Fruit fly (Drosophila melanogaster) whole organism, embryonic: Measurements from ENCODE around the gene Ilk.

ENCODE experiments used
- Adf1 ChIP-seq: fragments of 200-800 bp; sonication (Bioruptor generic); IDR thresholded peaks from 2 replicates; pipeline ENCODE4 v1.3.6; 2022; ENCODE audit warnings: missing biosample characterization, missing genetic modification characterization
- Bdp1 ChIP-seq: fragments of 200-800 bp; sonication (Bioruptor generic); optimal IDR thresholded peaks from 3 replicates; lab custom pipeline; 2016; ENCODE audit warnings: missing biosample characterization, missing genetic modification characterization
- Bgb ChIP-seq: fragments of 200-800 bp; sonication (Bioruptor generic); IDR thresholded peaks from 2 replicates; pipeline ENCODE4 v1.3.6; 2022; ENCODE audit warnings: missing biosample characterization, missing genetic modification characterization; ENCODE audit not compliant: partially characterized antibody
- CG10267 ChIP-seq: fragments of 200-800 bp; sonication (Bioruptor generic); optimal IDR thresholded peaks from 2 replicates; lab custom pipeline; 2018; ENCODE audit warnings: missing biosample characterization, mild to moderate bottlenecking, missing genetic modification characterization, moderate library complexity
- CG10274 ChIP-seq: fragments of 200-800 bp; sonication (Bioruptor generic); optimal IDR thresholded peaks from 3 replicates; lab custom pipeline; 2017; ENCODE audit warnings: missing biosample characterization, mild to moderate bottlenecking, missing genetic modification characterization
- CG11456 ChIP-seq: fragments of 200-800 bp; sonication (Bioruptor generic); IDR thresholded peaks from 3 replicates; pipeline ENCODE4 v1.3.6; 2022; ENCODE audit warnings: missing biosample characterization, missing genetic modification characterization
- CG11504 ChIP-seq: fragments of 200-800 bp; sonication (Bioruptor generic); optimal IDR thresholded peaks from 3 replicates; lab custom pipeline; 2019; ENCODE audit warnings: missing biosample characterization, mild to moderate bottlenecking, missing genetic modification characterization, moderate library complexity
- CG11723 ChIP-seq: fragments of 200-800 bp; sonication (Bioruptor generic); optimal IDR thresholded peaks from 2 replicates; lab custom pipeline; 2017; ENCODE audit warnings: missing biosample characterization, mild to moderate bottlenecking, missing genetic modification characterization
- CG13296 ChIP-seq: fragments of 200-800 bp; sonication (Bioruptor generic); optimal IDR thresholded peaks from 3 replicates; lab custom pipeline; 2018; ENCODE audit warnings: missing biosample characterization, mild to moderate bottlenecking, missing genetic modification characterization
- CG13894 ChIP-seq: fragments of 200-800 bp; sonication (Bioruptor generic); optimal IDR thresholded peaks from 3 replicates; lab custom pipeline; 2018; ENCODE audit warnings: missing biosample characterization, mild to moderate bottlenecking, missing genetic modification characterization, moderate library complexity
- CG34422 ChIP-seq: fragments of 200-800 bp; sonication (Bioruptor generic); IDR thresholded peaks from 3 replicates; pipeline ENCODE4 v1.3.6; 2022; ENCODE audit warnings: missing biosample characterization, missing genetic modification characterization
- CG4360 ChIP-seq: fragments of 200-800 bp; sonication (Bioruptor generic); IDR thresholded peaks from 2 replicates; pipeline ENCODE4 v1.3.6; 2022; ENCODE audit warnings: missing biosample characterization, missing genetic modification characterization
- CG4854 ChIP-seq: fragments of 200-800 bp; sonication (Bioruptor generic); optimal IDR thresholded peaks from 2 replicates; lab custom pipeline; 2016; ENCODE audit warnings: missing biosample characterization, missing genetic modification characterization, inconsistent platforms
- CG5180 ChIP-seq: fragments of 200-800 bp; sonication (Bioruptor generic); optimal IDR thresholded peaks from 3 replicates; lab custom pipeline; 2017; ENCODE audit warnings: missing biosample characterization, missing genetic modification characterization, mild to moderate bottlenecking, moderate library complexity, missing genetic modification reagents
- CG6765 ChIP-seq: fragments of 200-800 bp; sonication (Bioruptor generic); optimal IDR thresholded peaks from 3 replicates; lab custom pipeline; 2017; ENCODE audit warnings: missing biosample characterization, mild to moderate bottlenecking, missing genetic modification characterization
- CG7963 ChIP-seq: fragments of 200-800 bp; sonication (Bioruptor generic); IDR thresholded peaks from 3 replicates; pipeline ENCODE4 v1.3.6; 2022; ENCODE audit warnings: missing biosample characterization, missing genetic modification characterization; ENCODE audit not compliant: partially characterized antibody
- CG8290 ChIP-seq, 3 experiments: fragments of 200-800 bp; sonication (Bioruptor generic); optimal IDR thresholded peaks; 2 replicates each; lab custom pipeline; 2016 to 2019; ENCODE audit warnings: missing biosample characterization in 3 of 3, missing genetic modification characterization in 3 of 3, mild to moderate bottlenecking in 2 of 3, moderate library complexity in 1 of 3
- Dbx ChIP-seq: fragments of 200-800 bp; sonication (Bioruptor generic); IDR thresholded peaks from 3 replicates; pipeline ENCODE4 v1.3.6; 2022; ENCODE audit warnings: missing biosample characterization, missing genetic modification characterization
- Deaf1 ChIP-seq: fragments of 200-800 bp; optimal IDR thresholded peaks from 3 replicates; lab custom pipeline; 2019; ENCODE audit warnings: missing biosample characterization, mild to moderate bottlenecking, missing genetic modification characterization, moderate library complexity
- Doc2 ChIP-seq: fragments of 200-800 bp; sonication (Bioruptor generic); IDR thresholded peaks from 2 replicates; pipeline ENCODE4 v1.3.6; 2022; ENCODE audit warnings: missing biosample characterization, missing genetic modification characterization
- Dp ChIP-seq: fragments of 200-800 bp; sonication (Bioruptor generic); optimal IDR thresholded peaks from 2 replicates; lab custom pipeline; 2018; ENCODE audit warnings: missing biosample characterization, mild to moderate bottlenecking, missing genetic modification characterization, moderate library complexity
- E2f2 ChIP-seq: fragments of 200-800 bp; sonication (Bioruptor generic); IDR thresholded peaks from 2 replicates; pipeline ENCODE4 v1.3.6; 2022; ENCODE audit warnings: missing biosample characterization, missing genetic modification characterization
- Hmr ChIP-seq: fragments of 200-800 bp; sonication (Bioruptor generic); optimal IDR thresholded peaks from 3 replicates; lab custom pipeline; 2017; ENCODE audit warnings: mild to moderate bottlenecking, missing biosample characterization, missing genetic modification reagents, missing genetic modification characterization
- Med ChIP-seq: fragments of 200-800 bp; sonication (Bioruptor generic); peaks from one replicate; lab custom pipeline; 2016; ENCODE audit warnings: missing biosample characterization, missing genetic modification characterization, mild to moderate bottlenecking, inconsistent platforms, moderate library complexity
- Neu2 ChIP-seq: fragments of 200-800 bp; sonication (Bioruptor generic); optimal IDR thresholded peaks from 3 replicates; lab custom pipeline; 2016; ENCODE audit warnings: missing biosample characterization, missing genetic modification characterization, borderline replicate concordance
- Nf-YC ChIP-seq: fragments of 200-800 bp; optimal IDR thresholded peaks from 3 replicates; lab custom pipeline; 2019; ENCODE audit warnings: missing biosample characterization, mild to moderate bottlenecking, missing genetic modification characterization, moderate library complexity
- Rfx ChIP-seq: fragments of 200-800 bp; sonication (Bioruptor generic); IDR thresholded peaks from 2 replicates; pipeline ENCODE4 v1.3.6; 2022; ENCODE audit warnings: missing biosample characterization, missing genetic modification characterization
- abd-A ChIP-seq: fragments of 200-800 bp; sonication (Bioruptor generic); optimal IDR thresholded peaks from 3 replicates; lab custom pipeline; 2019; ENCODE audit warnings: missing biosample characterization, mild to moderate bottlenecking, missing genetic modification characterization, moderate library complexity
- az2 ChIP-seq: fragments of 200-800 bp; sonication (Bioruptor generic); optimal IDR thresholded peaks from 3 replicates; lab custom pipeline; 2016; ENCODE audit warnings: missing biosample characterization, missing genetic modification characterization
- cas ChIP-seq: fragments of 200-800 bp; sonication (Bioruptor generic); IDR thresholded peaks from 2 replicates; pipeline ENCODE4 v1.3.6; 2022; ENCODE audit warnings: missing biosample characterization, missing genetic modification characterization
- caup ChIP-seq: fragments of 200-800 bp; sonication (Bioruptor generic); optimal IDR thresholded peaks from 3 replicates; lab custom pipeline; 2017; ENCODE audit warnings: missing biosample characterization, mild to moderate bottlenecking, missing genetic modification characterization, moderate library complexity; ENCODE audit not compliant: severe bottlenecking
- chif ChIP-seq, 2 experiments: fragments of 200-800 bp; sonication (Bioruptor generic); optimal IDR thresholded peaks; 3 replicates each; lab custom pipeline; 2016; ENCODE audit warnings: missing biosample characterization in 2 of 2, missing genetic modification characterization in 2 of 2
- chinmo ChIP-seq: fragments of 200-800 bp; sonication (Bioruptor generic); IDR thresholded peaks from 4 replicates; pipeline ENCODE4 v1.3.6; 2022; ENCODE audit warnings: missing biosample characterization, missing genetic modification characterization; ENCODE audit not compliant: partially characterized antibody
- corto ChIP-seq: fragments of 200-800 bp; sonication (Bioruptor generic); optimal IDR thresholded peaks from 2 replicates; lab custom pipeline; 2016; ENCODE audit warnings: missing biosample characterization, mild to moderate bottlenecking, missing genetic modification characterization, moderate library complexity
- danr ChIP-seq: fragments of 200-800 bp; sonication (Bioruptor generic); IDR thresholded peaks from 2 replicates; pipeline ENCODE4 v1.3.6; 2022; ENCODE audit warnings: missing biosample characterization, missing genetic modification characterization
- knrl ChIP-seq: fragments of 200-800 bp; sonication (Bioruptor generic); IDR thresholded peaks from 3 replicates; pipeline ENCODE4 v1.3.6; 2022; ENCODE audit warnings: missing biosample characterization, missing genetic modification characterization; ENCODE audit not compliant: partially characterized antibody
- lab ChIP-seq: fragments of 200-800 bp; sonication (Bioruptor generic); optimal IDR thresholded peaks from 3 replicates; lab custom pipeline; 2017; ENCODE audit warnings: missing biosample characterization, missing genetic modification characterization, mild to moderate bottlenecking, moderate library complexity, missing genetic modification reagents
- nerfin-1 ChIP-seq: fragments of 200-800 bp; sonication (Bioruptor generic); optimal IDR thresholded peaks from 3 replicates; lab custom pipeline; 2019; ENCODE audit warnings: missing biosample characterization, mild to moderate bottlenecking, missing genetic modification characterization, moderate library complexity
- nerfin-2 ChIP-seq: fragments of 200-800 bp; sonication (Bioruptor generic); IDR thresholded peaks from 2 replicates; pipeline ENCODE4 v1.3.6; 2022; ENCODE audit warnings: missing biosample characterization, missing genetic modification characterization; ENCODE audit not compliant: partially characterized antibody
- oc ChIP-seq: fragments of 200-800 bp; sonication (Bioruptor generic); optimal IDR thresholded peaks from 2 replicates; lab custom pipeline; 2018; ENCODE audit warnings: missing biosample characterization, mild to moderate bottlenecking, missing genetic modification characterization, moderate library complexity
- prd ChIP-seq, 3 experiments: fragments of >200 bp in 2 of 3; fragments of 200-800 bp in 1 of 3; sonication (Bioruptor generic) in 1 of 3; optimal IDR thresholded peaks in 2 of 3; IDR thresholded peaks in 1 of 3; 2 replicates in 2 of 3; 3 replicates in 1 of 3; pipeline versions ENCODE4 v1.3.6 to Lab custom; 2017 to 2022; ENCODE audit warnings: missing biosample characterization in 1 of 3, missing genetic modification characterization in 1 of 3
- pzg ChIP-seq: fragments of 200-800 bp; sonication (Bioruptor generic); optimal IDR thresholded peaks from 3 replicates; lab custom pipeline; 2018; ENCODE audit warnings: missing biosample characterization, mild to moderate bottlenecking, missing genetic modification characterization, moderate library complexity
- scrt ChIP-seq: fragments of 200-800 bp; sonication (Bioruptor generic); optimal IDR thresholded peaks from 2 replicates; lab custom pipeline; 2018; ENCODE audit warnings: missing biosample characterization, mild to moderate bottlenecking, missing genetic modification characterization, moderate library complexity
- seq ChIP-seq: fragments of 200-800 bp; sonication (Bioruptor generic); IDR thresholded peaks from 2 replicates; pipeline ENCODE4 v1.3.6; 2022; ENCODE audit warnings: missing biosample characterization, missing genetic modification characterization
- sna ChIP-seq: fragments of 200-800 bp; sonication (Bioruptor generic); IDR thresholded peaks from 2 replicates; pipeline ENCODE4 v1.3.6; 2022; ENCODE audit warnings: missing biosample characterization, missing genetic modification characterization; ENCODE audit not compliant: partially characterized antibody
- tap ChIP-seq: fragments of 200-800 bp; optimal IDR thresholded peaks from 3 replicates; lab custom pipeline; 2019; ENCODE audit warnings: missing biosample characterization, mild to moderate bottlenecking, missing genetic modification characterization, moderate library complexity
- unc-4 ChIP-seq: fragments of 200-800 bp; sonication (Bioruptor generic); IDR thresholded peaks from 2 replicates; pipeline ENCODE4 v1.3.6; 2022; ENCODE audit warnings: missing biosample characterization, missing genetic modification characterization; ENCODE audit not compliant: partially characterized antibody

The Ilk gene

DNA sequence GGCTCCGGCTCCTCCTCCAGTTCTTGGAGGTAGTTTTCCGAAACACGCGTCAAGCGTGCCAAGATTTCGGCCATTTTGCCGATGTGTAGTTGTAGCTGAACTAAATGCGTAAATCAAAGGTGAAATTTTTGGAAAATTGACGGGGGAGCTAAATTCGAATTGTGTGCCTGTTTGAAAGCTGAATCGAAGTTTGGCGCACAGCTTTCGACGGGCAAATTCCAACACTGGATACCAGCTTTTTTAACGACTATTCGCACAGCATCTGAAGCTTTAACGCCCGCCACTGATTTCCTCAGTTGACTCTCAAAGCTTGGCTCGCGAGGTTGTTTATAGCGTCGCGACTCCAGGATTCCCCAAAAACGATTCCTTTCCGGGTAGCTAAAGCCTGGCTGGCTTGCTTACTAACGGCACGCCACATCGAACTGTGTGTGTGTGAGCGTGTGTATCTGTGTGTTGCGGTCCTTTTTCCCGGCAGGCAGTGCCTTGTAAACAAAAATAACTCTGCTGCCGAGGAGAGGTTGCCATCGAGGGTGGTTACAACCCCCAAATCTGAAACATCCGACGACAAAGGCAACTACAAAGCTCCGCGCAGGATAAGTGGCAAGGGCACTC is 6.7 kb upstream of the Ilk start, which contains the start of the genes CG10510 and CG10508 (continued):
- peak; percentile 33 for TF ChIP-seq Hmr (GFP tag; lab: Kevin White, UChicago)
- no peak for TF ChIP-seq cas (GFP tag; lab: Robert Waterston, UW)
- peak; percentile 36; the same call in 1 of the 2 replicates for TF ChIP-seq seq
- TF ChIP-seq caup (GFP tag; lab: Kevin White, UChicago) = peak; percentile 21
- TF ChIP-seq CG11723 = no peak
- no peak for TF ChIP-seq Doc2 (GFP tag; lab: Robert Waterston, UW)
- no peak for TF ChIP-seq CG11456
- TF ChIP-seq CG4854 (GFP tag; lab: Kevin White, UChicago) = no peak
- no peak for TF ChIP-seq prd (optimal IDR thresholded peaks at IDR 0.05; lab: Kevin White, UChicago)
- TF ChIP-seq prd (GFP tag; IDR thresholded peaks at IDR 0.05; lab: Robert Waterston, UW) = no peak
- TF ChIP-seq corto = no peak
- no peak for TF ChIP-seq az2 (GFP tag; lab: Kevin White, UChicago)
- peak; percentile 7; the same call in 1 of the 3 replicates for TF ChIP-seq Dbx (GFP tag; lab: Robert Waterston, UW)
- TF ChIP-seq sna = no peak
- TF ChIP-seq knrl (GFP tag; lab: Robert Waterston, UW) = no peak
- no peak for TF ChIP-seq CG10274
- no peak for TF ChIP-seq danr (GFP tag; lab: Robert Waterston, UW)
- peak; percentile 80 for TF ChIP-seq abd-A (tag; lab: Kevin White, UChicago)
- TF ChIP-seq pzg (GFP tag; lab: Kevin White, UChicago) = peak; percentile 36
- no peak for TF ChIP-seq chif (GFP tag; optimal IDR thresholded peaks at IDR 0.05; lab: Kevin White, UChicago)
- TF ChIP-seq Dp (GFP tag; lab: Kevin White, UChicago) = peak; percentile 76
- TF ChIP-seq Rfx (GFP tag; lab: Robert Waterston, UW) = peak; percentile 35; the same call in 1 of the 2 replicates
- TF ChIP-seq CG13894 = peak; percentile 55
- TF ChIP-seq nerfin-1 = peak; percentile 95
- TF ChIP-seq E2f2 = peak; percentile 83
- no peak for TF ChIP-seq tap (tag; lab: Kevin White, UChicago)
- peak; percentile 44; the same call in 1 of the 2 replicates for TF ChIP-seq unc-4 (GFP tag; lab: Robert Waterston, UW)
- TF ChIP-seq CG34422 (GFP tag; lab: Robert Waterston, UW) = peak; percentile 63; the same call in 1 of the 3 replicates
- peak; percentile 22 for TF ChIP-seq Nf-YC
- TF ChIP-seq CG5180 (GFP tag; lab: Kevin White, UChicago) = peak; percentile 34
- peak; percentile 2 for TF ChIP-seq CG10267 (tag; lab: Kevin White, UChicago)
- no peak for TF ChIP-seq oc (tag; lab: Kevin White, UChicago)
- no peak for TF ChIP-seq Bdp1
- TF ChIP-seq CG7963 (GFP tag; lab: Robert Waterston, UW) = no peak
- no peak for TF ChIP-seq nerfin-2 (GFP tag; lab: Robert Waterston, UW)
- TF ChIP-seq Bgb (GFP tag; lab: Robert Waterston, UW) = peak; percentile 30; the same call in 1 of the 2 replicates
- peak; percentile 37 for TF ChIP-seq scrt
- no peak for TF ChIP-seq CG4360 (GFP tag; lab: Robert Waterston, UW)
- TF ChIP-seq Deaf1 (tag; lab: Kevin White, UChicago) = peak; percentile 69
- TF ChIP-seq CG13296 = no peak
- TF ChIP-seq chinmo = 0 out of 4 replicates have a peak, but pooled peaks have one; percentile 5
- TF ChIP-seq CG6765 (GFP tag; lab: Kevin White, UChicago) = peak; percentile 13
- no peak for TF ChIP-seq CG8290 (GFP tag; optimal IDR thresholded peaks at IDR 0.05; lab: Kevin White, UChicago)
- TF ChIP-seq CG8290 (tag; optimal IDR thresholded peaks at IDR 0.05; lab: Kevin White, UChicago) = peak in 1 of 2 experiments; percentile 47
- TF ChIP-seq Neu2 = no peak
- TF ChIP-seq lab (GFP tag; lab: Kevin White, UChicago) = peak; percentile 43
- TF ChIP-seq Med (GFP tag; lab: Kevin White, UChicago) = peak; percentile 80
- peak; percentile 29; the same call in 1 of the 2 replicates for TF ChIP-seq Adf1
- peak; percentile 30 for TF ChIP-seq CG11504 (tag; lab: Kevin White, UChicago)
